Fruit fly (Drosophila melanogaster) whole organism, pupa: ENCODE data around the gene fw.

Experiments used
- CG10348 ChIP-seq: fragments of 200-800 bp; sonication (Bioruptor generic); IDR thresholded peaks from 2 replicates; pipeline ENCODE4 v1.3.6; 2022; ENCODE audit warnings: missing biosample characterization, missing genetic modification characterization
- CG12605 ChIP-seq: fragments of 200-800 bp; sonication (Bioruptor generic); IDR thresholded peaks from 2 replicates; pipeline ENCODE4 v1.3.6; 2022; ENCODE audit warnings: missing biosample characterization, missing genetic modification characterization
- CG13204 ChIP-seq: fragments of 200-800 bp; sonication (Bioruptor generic); optimal IDR thresholded peaks from 2 replicates; lab custom pipeline; 2018; ENCODE audit warnings: missing biosample characterization, mild to moderate bottlenecking, missing genetic modification characterization, moderate library complexity
- CG14655 ChIP-seq: fragments of 200-800 bp; sonication (Bioruptor generic); optimal IDR thresholded peaks from 3 replicates; lab custom pipeline; 2017; ENCODE audit warnings: mild to moderate bottlenecking, missing biosample characterization, missing genetic modification reagents, missing genetic modification characterization
- CG15710 ChIP-seq: fragments of 200-800 bp; sonication (Bioruptor generic); optimal IDR thresholded peaks from 2 replicates; lab custom pipeline; 2018; ENCODE audit warnings: missing biosample characterization, mild to moderate bottlenecking, missing genetic modification characterization, moderate library complexity
- CG17806 ChIP-seq: fragments of 200-800 bp; sonication (Bioruptor generic); optimal IDR thresholded peaks from 2 replicates; lab custom pipeline; 2018; ENCODE audit warnings: missing biosample characterization, mild to moderate bottlenecking, missing genetic modification characterization, moderate library complexity
- CG32121 ChIP-seq: fragments of 200-800 bp; sonication (Bioruptor generic); IDR thresholded peaks from 2 replicates; pipeline ENCODE4 v1.3.6; 2022; ENCODE audit warnings: missing biosample characterization, missing genetic modification characterization
- CG34367 ChIP-seq: fragments of 200-800 bp; sonication (Bioruptor generic); optimal IDR thresholded peaks from 2 replicates; lab custom pipeline; 2018; ENCODE audit warnings: missing biosample characterization, mild to moderate bottlenecking, missing genetic modification characterization
- CG4496 ChIP-seq: fragments of 200-800 bp; sonication (Bioruptor generic); IDR thresholded peaks from 3 replicates; pipeline ENCODE4 v1.3.6; 2022; ENCODE audit warnings: missing biosample characterization, missing genetic modification characterization
- CG8159 ChIP-seq: fragments of 200-800 bp; sonication (Bioruptor generic); optimal IDR thresholded peaks from 3 replicates; lab custom pipeline; 2018; ENCODE audit warnings: missing biosample characterization, mild to moderate bottlenecking, missing genetic modification characterization, moderate library complexity
- CG8301 ChIP-seq: fragments of 200-800 bp; sonication (Bioruptor generic); optimal IDR thresholded peaks from 2 replicates; lab custom pipeline; 2018; ENCODE audit warnings: missing biosample characterization, mild to moderate bottlenecking, missing genetic modification characterization
- CG9948 ChIP-seq: fragments of 200-800 bp; sonication (Bioruptor generic); optimal IDR thresholded peaks from 2 replicates; lab custom pipeline; 2018; ENCODE audit warnings: missing biosample characterization, mild to moderate bottlenecking, missing genetic modification characterization, moderate library complexity
- D1 ChIP-seq: fragments of 200-800 bp; sonication (Bioruptor generic); optimal IDR thresholded peaks from 2 replicates; lab custom pipeline; 2018; ENCODE audit warnings: missing biosample characterization, mild to moderate bottlenecking, missing genetic modification characterization, moderate library complexity
- EcR ChIP-seq: fragments of 200-800 bp; sonication (Bioruptor generic); optimal IDR thresholded peaks from 3 replicates; lab custom pipeline; 2019; ENCODE audit warnings: missing biosample characterization, missing genetic modification characterization, mild to moderate bottlenecking, moderate library complexity, missing genetic modification reagents
- Ets98B ChIP-seq: fragments of 200-800 bp; sonication (Bioruptor generic); IDR thresholded peaks from 2 replicates; pipeline ENCODE4 v1.3.6; 2022; ENCODE audit warnings: missing biosample characterization, missing genetic modification characterization
- Pif1A ChIP-seq: fragments of 200-800 bp; sonication (Bioruptor generic); optimal IDR thresholded peaks from 3 replicates; lab custom pipeline; 2016; ENCODE audit warnings: missing biosample characterization, missing genetic modification characterization
- Pif1B ChIP-seq: fragments of 200-800 bp; sonication (Bioruptor generic); optimal IDR thresholded peaks from 3 replicates; lab custom pipeline; 2016; ENCODE audit warnings: missing biosample characterization, missing genetic modification characterization
- Snoo ChIP-seq: fragments of 200-800 bp; sonication (Bioruptor generic); optimal IDR thresholded peaks from 3 replicates; lab custom pipeline; 2017; ENCODE audit warnings: missing biosample characterization, mild to moderate bottlenecking, missing genetic modification characterization, inconsistent platforms
- fd96Ca ChIP-seq: fragments of 200-800 bp; sonication (Bioruptor generic); IDR thresholded peaks from 3 replicates; pipeline ENCODE4 v1.3.6; 2022; ENCODE audit warnings: missing biosample characterization, missing genetic modification characterization
- gl ChIP-seq: fragments of 200-800 bp; sonication (Bioruptor generic); optimal IDR thresholded peaks from 2 replicates; lab custom pipeline; 2018; ENCODE audit warnings: missing biosample characterization, mild to moderate bottlenecking, missing genetic modification characterization
- rn ChIP-seq: fragments of 200-800 bp; sonication (Bioruptor generic); IDR thresholded peaks from 2 replicates; pipeline ENCODE4 v1.3.6; 2022; ENCODE audit warnings: missing biosample characterization, missing genetic modification characterization

The fw gene

DNA sequence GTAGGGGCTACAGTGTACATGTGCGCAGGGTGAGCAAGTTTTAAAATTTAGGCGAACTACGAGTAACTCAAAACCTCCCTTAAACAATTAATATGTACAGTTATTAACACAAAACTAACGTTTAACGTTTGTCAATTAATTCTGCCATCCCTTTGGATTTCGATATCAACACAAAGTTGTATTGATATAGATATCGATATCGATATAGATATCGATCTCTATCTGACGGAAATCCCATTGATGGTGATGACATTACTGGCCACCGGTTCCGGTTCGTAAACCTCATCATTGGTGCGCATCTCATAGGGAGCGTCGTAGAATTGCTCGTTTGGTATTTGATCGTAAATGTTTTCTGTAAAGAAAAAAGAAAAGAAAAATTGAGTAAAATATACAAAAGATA is 10.4 kb downstream of the fw start:
- no peak for TF ChIP-seq CG32121 (GFP tag; lab: Robert Waterston, UW)
- no peak for TF ChIP-seq Ets98B (GFP tag; lab: Robert Waterston, UW)
- no peak for TF ChIP-seq CG34367 (tag; lab: Kevin White, UChicago)
- TF ChIP-seq CG8301 (tag; lab: Kevin White, UChicago): no peak
- TF ChIP-seq Snoo: no peak
- no peak for TF ChIP-seq CG13204 (GFP tag; lab: Kevin White, UChicago)
- no peak for TF ChIP-seq Pif1B (GFP tag; lab: Kevin White, UChicago)
- TF ChIP-seq fd96Ca (GFP tag; lab: Robert Waterston, UW): no peak
- TF ChIP-seq CG12605 (GFP tag; lab: Robert Waterston, UW): no peak
- no peak for TF ChIP-seq CG17806 (tag; lab: Kevin White, UChicago)

DNA sequence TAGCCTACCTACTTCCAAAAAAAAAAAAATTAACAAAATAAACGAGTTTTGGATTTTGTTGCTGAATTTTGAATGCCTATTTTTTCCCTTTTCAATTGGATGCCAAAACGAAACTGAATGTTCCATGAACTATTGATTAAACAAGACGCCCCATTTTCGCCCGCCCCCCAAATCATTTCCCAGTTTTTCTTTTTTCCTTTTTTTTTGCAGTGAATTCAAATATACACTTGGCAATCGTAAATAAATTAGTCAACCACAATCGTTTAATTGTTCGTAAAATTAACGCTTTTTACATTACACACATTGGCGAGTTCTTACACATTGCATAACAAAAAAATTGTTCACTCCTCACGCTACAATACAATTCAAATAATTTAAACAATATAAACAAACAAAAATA is 11.0 kb downstream of the fw start, which contains the start of gene CG18130:
Gene CG18130 (minus strand): TSS at position 101 of the 400 bp plus-strand sequence.
- no peak for TF ChIP-seq CG13204 (GFP tag; lab: Kevin White, UChicago)
- TF ChIP-seq Pif1A (GFP tag; lab: Kevin White, UChicago): no peak
- no peak for TF ChIP-seq EcR (GFP tag; lab: Kevin White, UChicago)
- TF ChIP-seq CG9948 (tag; lab: Kevin White, UChicago): no peak
- no peak for TF ChIP-seq CG32121 (GFP tag; lab: Robert Waterston, UW)
- no peak for TF ChIP-seq Snoo
- no peak for TF ChIP-seq CG17806 (tag; lab: Kevin White, UChicago)
- TF ChIP-seq Pif1B (GFP tag; lab: Kevin White, UChicago): no peak
- TF ChIP-seq D1 (tag; lab: Kevin White, UChicago): no peak
- no peak for TF ChIP-seq CG14655
- no peak for TF ChIP-seq CG12605 (GFP tag; lab: Robert Waterston, UW)
- no peak for TF ChIP-seq rn (GFP tag; lab: Robert Waterston, UW)
- TF ChIP-seq gl (tag; lab: Kevin White, UChicago): no peak
- no peak for TF ChIP-seq CG8301 (tag; lab: Kevin White, UChicago)
- TF ChIP-seq CG8159: no peak
- no peak for TF ChIP-seq fd96Ca (GFP tag; lab: Robert Waterston, UW)
- TF ChIP-seq CG34367 (tag; lab: Kevin White, UChicago): no peak
- no peak for TF ChIP-seq Ets98B (GFP tag; lab: Robert Waterston, UW)

DNA sequence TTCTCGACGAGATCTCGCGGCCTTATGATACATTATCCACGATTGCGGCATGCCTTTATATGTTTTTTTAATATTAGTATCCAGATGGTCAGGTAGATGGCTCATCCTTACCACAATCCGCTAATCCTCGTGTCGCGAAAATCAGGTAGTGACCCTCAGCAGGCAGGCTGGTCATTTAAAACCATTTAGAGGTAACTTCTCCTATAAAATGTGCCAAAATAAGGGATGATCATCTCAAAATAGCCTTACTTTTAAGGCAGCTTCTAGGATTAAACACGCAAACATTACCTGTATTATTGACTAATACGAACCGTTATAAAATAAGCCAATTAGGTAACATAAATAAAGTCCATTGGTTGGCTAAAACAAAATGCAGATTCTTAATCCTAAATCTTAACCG is 14.8 kb downstream of the fw start, which contains the start of gene tsg:
Gene tsg (minus strand): TSS at position 37 of the 400 bp plus-strand sequence.
- TF ChIP-seq CG15710 (no peak), rn (GFP tag; lab: Robert Waterston, UW) (no peak), CG9948 (tag; lab: Kevin White, UChicago) (no peak), Snoo (no peak), gl (tag; lab: Kevin White, UChicago) (no peak), Ets98B (GFP tag; lab: Robert Waterston, UW) (no peak), CG8301 (tag; lab: Kevin White, UChicago) (no peak), CG12605 (GFP tag; lab: Robert Waterston, UW) (no peak), CG10348 (GFP tag; lab: Robert Waterston, UW) (no peak), CG8159 (no peak), CG34367 (tag; lab: Kevin White, UChicago) (no peak), fd96Ca (GFP tag; lab: Robert Waterston, UW) (no peak)

DNA sequence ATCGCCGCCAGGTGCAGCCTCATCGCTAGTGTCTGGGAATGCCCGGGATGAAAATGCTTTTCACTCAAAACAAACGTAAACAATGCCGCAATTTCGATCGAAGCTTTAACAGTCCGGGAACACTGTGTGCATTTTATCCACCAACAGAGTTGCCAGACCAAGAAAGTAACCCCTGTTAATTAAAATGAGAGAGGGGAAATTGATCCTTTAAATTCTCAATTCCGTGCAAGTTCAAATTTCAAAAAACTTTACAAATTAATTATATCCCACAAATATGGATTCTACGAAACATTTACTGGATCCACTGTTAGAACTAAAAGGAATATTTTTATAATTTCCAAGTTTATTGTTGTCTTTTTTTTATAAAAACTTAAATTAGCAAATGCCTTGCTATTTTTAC is 16.1 kb downstream of the fw start, which contains the start of gene gd:
Gene gd (minus strand): TSS at position 101 of the 400 bp plus-strand sequence.
- TF ChIP-seq CG8159 (no peak), Pif1B (GFP tag; lab: Kevin White, UChicago) (no peak), Pif1A (GFP tag; lab: Kevin White, UChicago) (no peak), CG13204 (GFP tag; lab: Kevin White, UChicago) (no peak), Ets98B (GFP tag; lab: Robert Waterston, UW) (no peak), CG12605 (GFP tag; lab: Robert Waterston, UW) (no peak), CG8301 (tag; lab: Kevin White, UChicago) (no peak), CG34367 (tag; lab: Kevin White, UChicago) (no peak), CG9948 (tag; lab: Kevin White, UChicago) (no peak), CG10348 (GFP tag; lab: Robert Waterston, UW) (no peak), Snoo (no peak), CG17806 (tag; lab: Kevin White, UChicago) (no peak), D1 (tag; lab: Kevin White, UChicago) (no peak), fd96Ca (GFP tag; lab: Robert Waterston, UW) (no peak), gl (tag; lab: Kevin White, UChicago) (no peak), CG15710 (no peak), CG32121 (GFP tag; lab: Robert Waterston, UW) (no peak), EcR (GFP tag; lab: Kevin White, UChicago) (no peak), rn (GFP tag; lab: Robert Waterston, UW) (no peak), CG4496 (GFP tag; lab: Robert Waterston, UW) (no peak)

DNA sequence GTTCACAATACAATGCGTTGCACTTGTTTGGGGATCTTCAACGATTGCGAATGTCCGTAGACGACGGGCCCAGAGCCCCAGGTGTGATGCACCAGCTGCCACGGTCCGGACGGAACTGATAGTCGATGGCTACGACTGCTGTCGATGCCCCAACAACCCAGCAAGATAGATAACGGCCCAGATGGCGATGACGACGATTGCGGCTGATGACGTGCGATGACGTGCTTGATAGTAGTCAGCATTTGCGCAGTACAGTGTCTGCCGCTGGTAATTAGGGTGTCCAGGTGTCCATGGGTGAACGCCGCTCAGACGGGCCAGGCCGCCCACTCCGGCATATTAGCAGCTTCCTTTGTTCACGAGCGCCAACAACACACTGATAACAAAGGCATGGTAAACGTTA is 18.7 kb downstream of the fw start, which contains the start of gene cac:
Gene cac (minus strand): TSS at position 101 of the 400 bp plus-strand sequence.
- no peak for TF ChIP-seq Pif1A (GFP tag; lab: Kevin White, UChicago)
- TF ChIP-seq CG9948 (tag; lab: Kevin White, UChicago): no peak
- TF ChIP-seq CG13204 (GFP tag; lab: Kevin White, UChicago): no peak
- TF ChIP-seq CG14655: no peak

DNA sequence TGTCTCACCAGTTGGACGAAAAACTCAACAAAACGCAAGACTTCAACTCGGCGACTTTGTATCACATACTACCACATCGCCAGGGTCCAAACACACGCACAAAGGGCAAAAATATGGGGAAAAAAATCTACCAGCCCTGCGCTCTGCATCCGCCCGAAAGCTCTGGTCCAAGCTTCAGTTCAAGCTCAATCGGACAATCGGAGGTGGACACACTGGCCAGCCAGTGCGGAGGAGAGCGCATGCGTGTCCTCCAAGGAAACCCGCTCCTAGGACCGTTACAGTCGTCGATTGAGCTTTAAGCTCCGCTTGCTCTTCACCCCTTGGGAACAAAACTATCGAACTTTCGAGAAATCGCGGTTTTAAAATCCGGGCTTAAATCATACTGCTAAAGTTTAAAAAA is 19.9 kb downstream of the fw start:
- TF ChIP-seq fd96Ca (GFP tag; lab: Robert Waterston, UW) (no peak), CG17806 (tag; lab: Kevin White, UChicago) (no peak), CG14655 (no peak), CG9948 (tag; lab: Kevin White, UChicago) (no peak), CG8159 (no peak), CG8301 (tag; lab: Kevin White, UChicago) (no peak)
